Worm (Caenorhabditis elegans): Measurements from ENCODE around the gene twk-13.
A peak's percentile ranks its signal among the peaks of the same experiment; 100 is the strongest.

twk-13 gene

DNA sequence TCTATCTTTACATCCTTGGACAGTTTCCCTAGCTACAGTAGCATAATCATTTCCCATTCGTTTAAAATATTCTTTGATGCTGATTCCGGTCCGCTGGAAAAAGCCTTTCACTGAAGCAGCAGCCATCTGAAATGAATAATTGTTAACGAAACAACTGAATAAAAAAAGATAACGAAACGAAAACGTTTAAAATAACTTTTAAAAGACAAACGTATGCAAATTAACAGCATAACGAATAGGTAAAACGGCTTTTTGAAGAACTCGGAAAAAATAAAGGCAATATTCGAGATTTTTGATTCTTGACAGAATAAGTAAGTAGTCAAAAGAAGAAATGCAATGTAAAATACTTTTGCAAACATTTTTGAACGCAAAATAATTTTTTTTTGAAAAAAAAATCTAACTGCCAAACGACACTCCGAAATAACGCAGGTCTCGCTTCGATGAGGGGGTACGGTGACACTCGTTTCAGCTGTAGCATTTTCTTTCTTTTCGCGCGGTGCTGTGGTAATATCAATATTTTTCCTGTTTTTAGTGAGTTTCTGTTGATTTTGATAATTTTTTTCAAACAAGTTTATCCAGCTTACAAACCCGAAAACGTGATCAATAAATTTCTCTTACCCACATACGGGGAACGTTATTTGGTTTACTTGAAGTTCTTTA lies 19.8 kb downstream of the twk-13 start, which contains the start of the genes R04F11.5 and R04F11.2 (continued):
- TF ChIP-seq dox-1 (GFP tag; IDR thresholded peaks at IDR 0.05) (peak; percentile 79), let-607 (tag; optimal IDR thresholded peaks at IDR 0.05) (no peak), tlf-1 (GFP tag; optimal IDR thresholded peaks at IDR 0.05) (peak; percentile 40), F10E7.11 (tag; optimal IDR thresholded peaks at IDR 0.05) (no peak), ZK185.1 (tag; optimal IDR thresholded peaks at IDR 0.05; ENCODE audit: poor library complexity, severe bottlenecking) (peak; percentile 44), F23B12.7 (tag; optimal IDR thresholded peaks at IDR 0.05; ENCODE audit: insufficient read depth) (peak; percentile 66), lin-35 (GFP tag; optimal IDR thresholded peaks at IDR 0.05) (peak; percentile 10 to 81 (median 15)), ceh-58 (GFP tag; IDR thresholded peaks at IDR 0.05) (no peak), snpc-1.1 (tag; optimal IDR thresholded peaks at IDR 0.05; ENCODE audit: insufficient read depth) (peak; percentile 9), ztf-25 (GFP tag; IDR thresholded peaks at IDR 0.05) (no peak), mcd-1 (GFP tag; IDR thresholded peaks at IDR 0.05) (peak; percentile 64), snpc-4 (GFP tag; optimal IDR thresholded peaks at IDR 0.05) (no peak), snpc-4 (tag; optimal IDR thresholded peaks at IDR 0.05) (peak; percentile 31 to 66 (median 38)), lin-26 (GFP tag; IDR thresholded peaks at IDR 0.05) (no peak), pbrm-1 (GFP tag; IDR thresholded peaks at IDR 0.05) (peak; percentile 47; the same call in 1 of the 2 replicates), nfyb-1 (GFP tag; IDR thresholded peaks at IDR 0.05) (peak; percentile 36; the same call in 1 of the 2 replicates), dpl-1 (GFP tag; optimal IDR thresholded peaks at IDR 0.05) (peak; percentile 72), Y53G8AR.9 (GFP tag; conservative IDR thresholded peaks at IDR 0.05) (peak; percentile 46; the same call in 1 of the 2 replicates), F49E8.2 (tag; optimal IDR thresholded peaks at IDR 0.05; ENCODE audit: insufficient read depth) (peak; percentile 64), madf-3 (GFP tag; IDR thresholded peaks at IDR 0.05) (0 out of 2 replicates have a peak, but pooled peaks have one; percentile 60), F33H1.4 (GFP tag; IDR thresholded peaks at IDR 0.05) (peak; percentile 94), lin-54 (GFP tag; optimal IDR thresholded peaks at IDR 0.05) (peak; percentile 77), ceh-91 (GFP tag; IDR thresholded peaks at IDR 0.05) (peak; percentile 81), Y53F4B.3 (GFP tag; IDR thresholded peaks at IDR 0.05) (no peak), lin-40 (tag; optimal IDR thresholded peaks at IDR 0.05) (peak; percentile 54), tbp1 (GFP tag; optimal IDR thresholded peaks at IDR 0.05) (peak; percentile 60), ceh-27 (GFP tag; optimal IDR thresholded peaks at IDR 0.05) (peak; percentile 39), attf-5 (GFP tag; optimal IDR thresholded peaks at IDR 0.05) (peak; percentile 88), lsl-1 (GFP tag; optimal IDR thresholded peaks at IDR 0.05) (peak; percentile 95), madf-8 (GFP tag; conservative IDR thresholded peaks at IDR 0.05) (peak; percentile 67), dpff-1 (tag; optimal IDR thresholded peaks at IDR 0.05) (no peak), madf-6 (GFP tag; IDR thresholded peaks at IDR 0.05) (peak; percentile 88), ztf-18 (tag; optimal IDR thresholded peaks at IDR 0.05) (peak; percentile 83), nhr-27 (tag; optimal IDR thresholded peaks at IDR 0.05) (no peak), Y95B8A.8 (GFP tag; IDR thresholded peaks at IDR 0.05) (peak; percentile 79)

DNA sequence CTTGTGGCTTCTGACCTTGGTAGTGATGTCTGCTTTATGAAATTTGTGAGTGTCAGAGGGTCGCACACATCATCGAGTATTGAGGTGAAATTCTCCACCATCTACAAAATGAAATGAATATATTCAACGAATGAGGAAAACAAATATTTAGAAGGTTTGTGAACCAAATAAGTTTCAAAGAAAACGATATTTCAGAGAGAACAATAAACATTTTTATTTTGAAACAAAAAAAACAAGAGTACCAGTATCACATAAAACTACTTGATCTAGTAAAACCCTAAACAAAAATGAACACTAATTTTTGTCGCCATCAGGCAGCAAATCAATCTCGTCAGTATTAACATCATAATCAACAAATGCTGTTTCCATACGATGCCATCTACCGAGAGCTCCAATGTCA lies 20.7 kb downstream of the twk-13 start, which contains the start of gene R04F11.3:
Gene R04F11.3 (minus strand): TSS at position 101 of the 400 bp plus-strand sequence.
- TF ChIP-seq somi-1 (GFP tag; optimal IDR thresholded peaks at IDR 0.05) = no peak
- TF ChIP-seq hrde-1 (tag; optimal IDR thresholded peaks at IDR 0.05; ENCODE audit: borderline replicate concordance) = no peak
